Worm (Caenorhabditis elegans): ENCODE measurements around the gene nhr-55.
A peak's percentile ranks its signal among the peaks of the same experiment; 100 is the strongest.

nhr-55 gene

DNA sequence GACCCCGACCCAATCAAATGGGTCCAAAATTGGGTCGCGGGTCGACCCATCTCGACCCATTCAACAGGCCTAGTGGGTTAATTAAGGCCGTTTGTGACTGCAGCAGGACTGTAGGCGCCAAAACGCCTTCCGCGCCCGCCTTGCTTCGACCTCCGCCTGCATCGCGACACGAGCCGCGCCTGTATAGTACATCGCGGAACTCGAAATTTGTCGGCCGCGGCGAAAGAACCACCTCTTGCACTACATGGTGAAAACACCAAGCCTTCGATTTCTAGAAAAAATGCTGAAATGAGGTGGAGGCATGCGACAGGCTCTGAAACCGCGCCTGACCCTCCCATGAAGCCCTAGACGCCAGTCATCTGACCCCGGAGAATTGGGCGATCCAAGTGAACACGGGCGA lies 10.0 kb downstream of the nhr-55 start:
- TF ChIP-seq hrde-1 (tag; optimal IDR thresholded peaks at IDR 0.05; ENCODE audit: borderline replicate concordance): no peak
- TF ChIP-seq sdz-38 (tag; optimal IDR thresholded peaks at IDR 0.05): no peak
- no peak for TF ChIP-seq nhr-90 (tag; optimal IDR thresholded peaks at IDR 0.05)
- TF ChIP-seq ama-1 (optimal IDR thresholded peaks at IDR 0.05): no peak
- no peak for TF ChIP-seq ama-1 (GFP tag; optimal IDR thresholded peaks at IDR 0.05)
- TF ChIP-seq bed-2 (GFP tag; IDR thresholded peaks at IDR 0.05): no peak
- TF ChIP-seq snpc-4 (GFP tag; optimal IDR thresholded peaks at IDR 0.05): no peak
- TF ChIP-seq snpc-4 (tag; optimal IDR thresholded peaks at IDR 0.05): peak in 2 of 4 experiments; percentile 57 to 72
- no peak for TF ChIP-seq nhr-120 (GFP tag; IDR thresholded peaks at IDR 0.05)
- TF ChIP-seq hmg-1.2 (GFP tag; IDR thresholded peaks at IDR 0.05): peak; percentile 13; the same call in 1 of the 2 replicates
- peak; percentile 58 for TF ChIP-seq zfh-2 (GFP tag; conservative IDR thresholded peaks at IDR 0.05)
- no peak for TF ChIP-seq Y95B8A.8 (GFP tag; IDR thresholded peaks at IDR 0.05)

ce11 chrV:489320-489719 lies 11.4 kb downstream of the nhr-55 start, which contains the start of gene nhr-106:
Gene nhr-106 (plus strand): TSS chrV:489620.
- TF ChIP-seq nhr-80 (tag; optimal IDR thresholded peaks at IDR 0.05): peak; percentile 27
- no peak for TF ChIP-seq rcor-1 (GFP tag; IDR thresholded peaks at IDR 0.05)

DNA sequence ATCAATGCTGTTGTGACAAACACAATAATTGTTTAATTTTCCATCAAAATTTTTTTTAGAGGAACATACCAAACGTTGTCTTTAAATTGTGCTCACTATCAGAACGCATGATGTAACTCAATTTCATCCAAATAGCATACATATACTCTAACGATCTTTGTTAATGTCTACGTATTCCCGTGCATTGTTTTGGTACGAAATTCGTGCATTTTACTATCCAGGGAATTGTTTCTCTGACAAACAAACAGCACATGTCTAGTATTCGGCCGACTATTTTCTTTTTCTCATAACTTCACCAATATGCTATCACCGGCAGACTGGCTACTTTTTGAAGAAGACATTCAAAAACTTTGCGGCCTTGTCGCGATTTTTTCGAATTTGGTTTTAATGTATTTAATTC lies 13.5 kb downstream of the nhr-55 start, which contains the start of gene str-196:
Gene str-196 (plus strand): TSS at position 301 of the 400 bp plus-strand sequence.
- no peak for TF ChIP-seq ceh-27 (GFP tag; optimal IDR thresholded peaks at IDR 0.05)
- no peak for TF ChIP-seq ztf-6 (GFP tag; IDR thresholded peaks at IDR 0.05)
- TF ChIP-seq tlf-1 (GFP tag; optimal IDR thresholded peaks at IDR 0.05): no peak
- TF ChIP-seq bed-2 (GFP tag; IDR thresholded peaks at IDR 0.05): no peak
- TF ChIP-seq nhr-120 (GFP tag; IDR thresholded peaks at IDR 0.05): no peak
- TF ChIP-seq dpff-1 (tag; optimal IDR thresholded peaks at IDR 0.05): no peak
- TF ChIP-seq nfya-2 (GFP tag; IDR thresholded peaks at IDR 0.05): no peak
- no peak for TF ChIP-seq sptf-2 (GFP tag; optimal IDR thresholded peaks at IDR 0.05)
- no peak for TF ChIP-seq lin-40 (tag; optimal IDR thresholded peaks at IDR 0.05)
- TF ChIP-seq tbp1 (GFP tag; optimal IDR thresholded peaks at IDR 0.05): no peak
- no peak for TF ChIP-seq mcd-1 (GFP tag; IDR thresholded peaks at IDR 0.05)
- TF ChIP-seq akir-1 (GFP tag; optimal IDR thresholded peaks at IDR 0.05): no peak
- TF ChIP-seq T26A5.8 (tag; optimal IDR thresholded peaks at IDR 0.05): no peak
- no peak for TF ChIP-seq rpc-1 (optimal IDR thresholded peaks at IDR 0.05)
- TF ChIP-seq rpc-1 (tag; optimal IDR thresholded peaks at IDR 0.05): no peak
- no peak for TF ChIP-seq Y67H2A.10 (GFP tag; conservative IDR thresholded peaks at IDR 0.05)
- TF ChIP-seq hrde-1 (tag; optimal IDR thresholded peaks at IDR 0.05; ENCODE audit: borderline replicate concordance): no peak

DNA sequence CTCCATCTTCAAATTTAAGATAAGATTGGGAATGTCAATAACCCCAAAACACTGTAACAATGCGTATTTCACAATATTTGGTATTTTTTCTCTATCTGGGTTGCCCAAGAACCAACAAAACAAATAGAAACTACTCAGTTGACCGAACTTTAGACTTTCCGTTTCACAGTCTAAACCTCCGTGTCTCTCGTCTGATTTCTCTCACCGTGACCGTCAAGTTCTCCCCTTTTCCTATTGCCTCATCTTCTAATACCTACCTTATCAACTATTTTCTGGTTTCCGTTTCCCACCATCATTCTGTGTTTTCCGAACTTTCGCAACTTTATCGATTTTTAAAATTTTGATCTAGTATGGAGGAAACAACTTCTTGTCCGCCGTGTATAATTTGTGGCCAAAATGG lies 16.3 kb downstream of the nhr-55 start, which contains the start of gene nhr-131:
Gene nhr-131 (plus strand): TSS at position 87 of the 400 bp plus-strand sequence.
- TF ChIP-seq B0336.3 (GFP tag; IDR thresholded peaks at IDR 0.05): no peak
- TF ChIP-seq nhr-80 (tag; optimal IDR thresholded peaks at IDR 0.05): peak; percentile 77
- peak; percentile 41 for TF ChIP-seq dox-1 (GFP tag; IDR thresholded peaks at IDR 0.05)
- TF ChIP-seq attf-5 (GFP tag; optimal IDR thresholded peaks at IDR 0.05): peak; percentile 54
- no peak for TF ChIP-seq ztf-6 (GFP tag; IDR thresholded peaks at IDR 0.05)
- peak; percentile 20 for TF ChIP-seq lin-40 (tag; optimal IDR thresholded peaks at IDR 0.05)
- TF ChIP-seq cebp-1 (GFP tag; IDR thresholded peaks at IDR 0.05): peak; percentile 73
- peak; percentile 89 for TF ChIP-seq cebp-1 (tag; optimal IDR thresholded peaks at IDR 0.05)

DNA sequence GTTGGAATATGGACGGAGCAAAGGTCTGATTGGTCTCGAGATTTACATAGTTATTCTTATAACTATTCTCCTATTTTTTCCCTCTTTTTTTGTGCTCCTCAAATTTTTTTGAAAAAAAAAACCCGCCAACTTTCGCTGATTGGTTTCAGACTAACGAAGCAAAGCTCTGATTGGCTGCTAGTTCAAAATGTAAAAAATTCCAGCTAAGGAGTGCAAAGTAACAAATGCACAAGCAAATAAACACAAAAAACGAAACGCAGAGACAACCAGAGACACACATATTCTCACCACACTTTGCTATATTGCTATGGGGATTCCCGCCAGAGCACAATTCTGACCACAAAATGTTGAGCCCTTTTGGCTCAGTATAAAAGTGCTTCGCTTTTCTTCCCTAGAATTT lies 19.4 kb downstream of the nhr-55 start, which contains the start of gene T01G6.1:
Gene T01G6.1 (plus strand): TSS at position 301 of the 400 bp plus-strand sequence.
- TF ChIP-seq ztf-18 (tag; optimal IDR thresholded peaks at IDR 0.05) (no peak), F39B2.1 (GFP tag; IDR thresholded peaks at IDR 0.05) (no peak), Y79H2A.3 (GFP tag; conservative IDR thresholded peaks at IDR 0.05) (no peak), ceh-40 (GFP tag; IDR thresholded peaks at IDR 0.05) (no peak), efl-1 (GFP tag; optimal IDR thresholded peaks at IDR 0.05) (no peak), akir-1 (GFP tag; optimal IDR thresholded peaks at IDR 0.05) (no peak), nhr-27 (tag; optimal IDR thresholded peaks at IDR 0.05) (no peak), hlh-26 (GFP tag; conservative IDR thresholded peaks at IDR 0.05) (no peak), ets-4 (GFP tag; optimal IDR thresholded peaks at IDR 0.05) (no peak), repo-1 (tag; optimal IDR thresholded peaks at IDR 0.05) (no peak), egrh-3 (GFP tag; IDR thresholded peaks at IDR 0.05) (no peak), D2030.7 (GFP tag; IDR thresholded peaks at IDR 0.05) (no peak)
